Worm (Caenorhabditis elegans) whole organism, L1 larva: ENCODE results near the gene B0547.2.

Source experiments
- C04F5.9 ChIP-seq: sonication (generic microtip); optimal IDR thresholded peaks from 2 replicates; lab custom pipeline; 2016; ENCODE audit warnings: missing genetic modification characterization, missing compliant biosample characterization
- C16A3.4 ChIP-seq: fragments of 150-350 bp; optimal IDR thresholded peaks from 2 replicates; lab custom pipeline; 2014; ENCODE audit warnings: missing biosample characterization, missing genetic modification characterization
- F16B12.6 ChIP-seq: fragments of 150-350 bp; optimal IDR thresholded peaks from 2 replicates; lab custom pipeline; 2014; ENCODE audit warnings: missing biosample characterization, missing genetic modification characterization
- Y116A8C.19 ChIP-seq: sonication (generic microtip); optimal IDR thresholded peaks from 2 replicates; lab custom pipeline; 2016; ENCODE audit warnings: missing compliant biosample characterization, missing genetic modification characterization, borderline replicate concordance
- alr-1 ChIP-seq: fragments of 200-800 bp; sonication (Bioruptor generic); optimal IDR thresholded peaks from 2 replicates; lab custom pipeline; 2018; ENCODE audit warnings: borderline replicate concordance, mild to moderate bottlenecking, missing genetic modification characterization, missing compliant biosample characterization
- ama-1 ChIP-seq: fragments of 150-350 bp; optimal IDR thresholded peaks from 2 replicates; lab custom pipeline; 2014
- ceh-63 ChIP-seq: fragments of 200-800 bp; sonication (Bioruptor generic); optimal IDR thresholded peaks from 2 replicates; lab custom pipeline; 2018; ENCODE audit warnings: mild to moderate bottlenecking, missing genetic modification characterization, missing compliant biosample characterization
- ceh-8 ChIP-seq: fragments of 200-800 bp; sonication (Bioruptor generic); optimal IDR thresholded peaks from 2 replicates; lab custom pipeline; 2018; ENCODE audit warnings: mild to moderate bottlenecking, missing genetic modification characterization, moderate library complexity, missing compliant biosample characterization
- ceh-82 ChIP-seq, 3 experiments: fragments of 150-350 bp in 1 of 3; sonication (generic microtip) in 2 of 3; optimal IDR thresholded peaks; 2 replicates each; lab custom pipeline; 2014 to 2017; ENCODE audit warnings: missing biosample characterization in 3 of 3, missing genetic modification characterization in 3 of 3
- ceh-88 ChIP-seq: fragments of 200-800 bp; sonication (Bioruptor generic); IDR thresholded peaks from 2 replicates; pipeline ENCODE4 v1.3.6; 2022; ENCODE audit warnings: missing genetic modification characterization, missing compliant biosample characterization
- ceh-90 ChIP-seq: sonication (generic microtip); optimal IDR thresholded peaks from 2 replicates; lab custom pipeline; 2016; ENCODE audit warnings: missing genetic modification characterization, missing compliant biosample characterization
- ces-1 ChIP-seq: fragments of 150-350 bp; optimal IDR thresholded peaks from 2 replicates; lab custom pipeline; 2014; ENCODE audit warnings: missing biosample characterization, missing genetic modification reagents, missing genetic modification characterization
- dpl-1 ChIP-seq, 3 experiments: fragments of 150-350 bp in 2 of 3; sonication (generic microtip) in 1 of 3; optimal IDR thresholded peaks; 2 replicates each; lab custom pipeline; 2014 to 2017; ENCODE audit warnings: missing biosample characterization in 3 of 3, missing genetic modification characterization in 3 of 3, missing genetic modification reagents in 3 of 3
- dsc-1 ChIP-seq: sonication (generic microtip); optimal IDR thresholded peaks from 2 replicates; lab custom pipeline; 2016; ENCODE audit warnings: mild to moderate bottlenecking, missing genetic modification characterization, missing compliant biosample characterization
- efl-1 ChIP-seq, 4 experiments: fragments of 150-350 bp; optimal IDR thresholded peaks in 3 of 4; peaks in 1 of 4; 1 replicate in 1 of 4; 2 replicates in 3 of 4; lab custom pipeline; 2014; ENCODE audit warnings: missing biosample characterization in 2 of 4, missing genetic modification characterization in 2 of 4, missing genetic modification reagents in 2 of 4
- efl-3 ChIP-seq: fragments of 200-800 bp; sonication (Bioruptor generic); optimal IDR thresholded peaks from 2 replicates; lab custom pipeline; 2018; ENCODE audit warnings: mild to moderate bottlenecking, missing genetic modification characterization, missing compliant biosample characterization
- egl-13 ChIP-seq: sonication (generic microtip); optimal IDR thresholded peaks from 2 replicates; lab custom pipeline; 2016; ENCODE audit warnings: missing genotype, missing genetic modification reagents, missing genetic modification characterization, missing compliant biosample characterization
- elt-2 ChIP-seq: sonication (generic microtip); optimal IDR thresholded peaks from 2 replicates; lab custom pipeline; 2016; ENCODE audit warnings: missing genetic modification characterization, mild to moderate bottlenecking, inconsistent platforms, missing compliant biosample characterization, missing genetic modification reagents
- elt-3 ChIP-seq, 6 experiments: fragments of 150-350 bp in 1 of 6; sonication (generic microtip); optimal IDR thresholded peaks; 2 replicates each; lab custom pipeline; 2017 to 2018; ENCODE audit warnings: missing biosample characterization in 6 of 6, missing genetic modification characterization in 6 of 6, inconsistent platforms in 1 of 6
- ets-5 ChIP-seq: fragments of 200-800 bp; sonication (Bioruptor generic); IDR thresholded peaks from 2 replicates; pipeline ENCODE4 v1.3.6; 2022; ENCODE audit warnings: missing genetic modification characterization, missing compliant biosample characterization
- fkh-4 ChIP-seq: sonication (generic microtip); optimal IDR thresholded peaks from 2 replicates; lab custom pipeline; 2016; ENCODE audit warnings: missing compliant biosample characterization, missing genetic modification characterization, borderline replicate concordance
- hlh-4 ChIP-seq: sonication (generic microtip); optimal IDR thresholded peaks from 2 replicates; lab custom pipeline; 2016; ENCODE audit warnings: mild to moderate bottlenecking, missing genetic modification characterization, missing compliant biosample characterization
- irx-1 ChIP-seq: sonication (generic microtip); optimal IDR thresholded peaks from 2 replicates; lab custom pipeline; 2016; ENCODE audit warnings: missing genetic modification characterization, missing compliant biosample characterization
- isw-1 ChIP-seq: fragments of 200-800 bp; sonication (Bioruptor generic); IDR thresholded peaks from 2 replicates; pipeline ENCODE4 v1.3.6; 2022; ENCODE audit warnings: missing genetic modification characterization, missing compliant biosample characterization
- lin-13 ChIP-seq: fragments of 150-350 bp; optimal IDR thresholded peaks from 2 replicates; lab custom pipeline; 2014; ENCODE audit warnings: missing biosample characterization, missing genetic modification reagents, missing genetic modification characterization
- lin-14 ChIP-seq: fragments of 200-800 bp; sonication (Bioruptor generic); optimal IDR thresholded peaks from 2 replicates; lab custom pipeline; 2018; ENCODE audit warnings: mild to moderate bottlenecking, missing genetic modification characterization, moderate library complexity, missing compliant biosample characterization
- lin-15B ChIP-seq: fragments of 150-350 bp; sonication (generic microtip); optimal IDR thresholded peaks from 3 replicates; lab custom pipeline; 2014; ENCODE audit warnings: missing biosample characterization, missing genetic modification characterization
- lin-35 ChIP-seq, 2 experiments: fragments of 150-350 bp; optimal IDR thresholded peaks; 2 replicates each; lab custom pipeline; 2014; ENCODE audit warnings: missing biosample characterization in 2 of 2, missing genetic modification characterization in 2 of 2, missing genetic modification reagents in 2 of 2
- lin-39 ChIP-seq: fragments of 150-350 bp; optimal IDR thresholded peaks from 2 replicates; lab custom pipeline; 2014; ENCODE audit warnings: missing biosample characterization, missing genetic modification reagents, missing genetic modification characterization
- mab-9 ChIP-seq: fragments of 200-800 bp; sonication (Bioruptor generic); IDR thresholded peaks from 2 replicates; pipeline ENCODE4 v1.3.6; 2022; ENCODE audit warnings: missing genetic modification reagents, missing genetic modification characterization, missing compliant biosample characterization
- mdl-1 ChIP-seq, 2 experiments: fragments of 150-350 bp; optimal IDR thresholded peaks; 2 replicates each; lab custom pipeline; 2014 to 2017; ENCODE audit warnings: missing biosample characterization in 2 of 2, missing genetic modification characterization in 2 of 2, inconsistent platforms in 1 of 2
- mef-2 ChIP-seq: fragments of 150-350 bp; optimal IDR thresholded peaks from 2 replicates; lab custom pipeline; 2014; ENCODE audit warnings: missing biosample characterization, missing genetic modification characterization
- nhr-19 ChIP-seq: fragments of 200-800 bp; sonication (Bioruptor generic); conservative IDR thresholded peaks from 2 replicates; pipeline ENCODE4 v1.3.6; 2022; ENCODE audit warnings: missing genetic modification characterization, missing compliant biosample characterization
- nhr-47 ChIP-seq: sonication (generic microtip); optimal IDR thresholded peaks from 2 replicates; lab custom pipeline; 2016; ENCODE audit warnings: mild to moderate bottlenecking, missing genetic modification characterization, moderate library complexity, missing compliant biosample characterization
- nhr-71 ChIP-seq: sonication (generic microtip); optimal IDR thresholded peaks from 2 replicates; lab custom pipeline; 2016; ENCODE audit warnings: mild to moderate bottlenecking, missing genetic modification characterization, moderate library complexity, missing compliant biosample characterization
- nhr-76 ChIP-seq: sonication (generic microtip); optimal IDR thresholded peaks from 2 replicates; lab custom pipeline; 2017; ENCODE audit warnings: missing biosample characterization, missing genetic modification characterization
- nhr-84 ChIP-seq: sonication (generic microtip); optimal IDR thresholded peaks from 2 replicates; lab custom pipeline; 2017; ENCODE audit warnings: missing biosample characterization, missing genetic modification characterization
- rnt-1 ChIP-seq: sonication (generic microtip); optimal IDR thresholded peaks from 2 replicates; lab custom pipeline; 2016; ENCODE audit warnings: mild to moderate bottlenecking, missing genetic modification characterization, moderate library complexity, missing compliant biosample characterization
- snu-23 ChIP-seq: sonication (generic microtip); optimal IDR thresholded peaks from 2 replicates; lab custom pipeline; 2016; ENCODE audit warnings: missing genetic modification characterization, missing compliant biosample characterization
- sox-4 ChIP-seq: sonication (generic microtip); optimal IDR thresholded peaks from 2 replicates; lab custom pipeline; 2016; ENCODE audit warnings: missing genetic modification characterization, missing compliant biosample characterization
- sptf-1 ChIP-seq: fragments of 150-350 bp; optimal IDR thresholded peaks from 2 replicates; lab custom pipeline; 2014; ENCODE audit warnings: missing biosample characterization, missing genetic modification characterization
- tbx-2 ChIP-seq: sonication (generic microtip); optimal IDR thresholded peaks from 2 replicates; lab custom pipeline; 2016; ENCODE audit warnings: missing genetic modification characterization, missing compliant biosample characterization
- unc-130 ChIP-seq: fragments of 150-350 bp; optimal IDR thresholded peaks from 2 replicates; lab custom pipeline; 2017; ENCODE audit warnings: missing biosample characterization, missing genetic modification characterization, inconsistent platforms
- unc-86 ChIP-seq: sonication (generic microtip); optimal IDR thresholded peaks from 2 replicates; lab custom pipeline; 2016; ENCODE audit warnings: missing genetic modification characterization, missing compliant biosample characterization
- unc-98 ChIP-seq: fragments of 200-800 bp; sonication (Bioruptor generic); IDR thresholded peaks from 2 replicates; pipeline ENCODE4 v1.3.6; 2022; ENCODE audit warnings: missing genetic modification characterization, missing compliant biosample characterization
- vab-15 ChIP-seq: sonication (generic microtip); optimal IDR thresholded peaks from 2 replicates; lab custom pipeline; 2017; ENCODE audit warnings: missing genotype, mild to moderate bottlenecking, missing genetic modification characterization, missing compliant biosample characterization
- xbp-1 ChIP-seq: sonication (generic microtip); optimal IDR thresholded peaks from 2 replicates; lab custom pipeline; 2016; ENCODE audit warnings: missing genetic modification characterization, missing compliant biosample characterization
- ztf-11 ChIP-seq, 2 experiments: sonication (generic microtip); optimal IDR thresholded peaks; 2 replicates each; lab custom pipeline; 2016 to 2017; ENCODE audit warnings: missing genetic modification characterization in 2 of 2, missing biosample characterization in 1 of 2, missing compliant biosample characterization in 1 of 2

Gene B0547.2

ce11 chrIV:5655966-5656389 is 10.2 kb downstream of the B0547.2 start (continued):
- TF ChIP-seq efl-1 (optimal IDR thresholded peaks at IDR 0.05; lab: Kevin White, UChicago) (peak; percentile 30 to 70), efl-1 (GFP tag; optimal IDR thresholded peaks at IDR 0.05 in 1 of 2; lab: Kevin White, UChicago) (peak; percentile 74 to 98), irx-1 (peak; percentile 26), vab-15 (tag; lab: Kevin White, UChicago) (no peak), lin-39 (tag; lab: Kevin White, UChicago) (no peak), hlh-4 (tag; lab: Kevin White, UChicago) (no peak), snu-23 (GFP tag; lab: Kevin White, UChicago) (peak; percentile 79), F16B12.6 (tag; lab: Kevin White, UChicago) (no peak), tbx-2 (peak; percentile 45), unc-86 (no peak), lin-15B (tag; lab: Kevin White, UChicago) (peak; percentile 72), unc-130 (tag; lab: Kevin White, UChicago) (no peak), nhr-84 (tag; lab: Kevin White, UChicago) (no peak), ceh-82 (tag; optimal IDR thresholded peaks at IDR 0.05; lab: Kevin White, UChicago) (peak in 2 of 3 experiments; percentile 37 to 54), sptf-1 (no peak), fkh-4 (tag; lab: Kevin White, UChicago) (no peak), ceh-63 (no peak), ets-5 (GFP tag; lab: Robert Waterston, UW) (no peak), mab-9 (no peak), dpl-1 (GFP tag; optimal IDR thresholded peaks at IDR 0.05; lab: Kevin White, UChicago) (peak; percentile 60 to 78 (median 75)), ztf-11 (tag; optimal IDR thresholded peaks at IDR 0.05; lab: Kevin White, UChicago) (no peak), nhr-76 (tag; lab: Kevin White, UChicago) (no peak), efl-3 (GFP tag; lab: Kevin White, UChicago) (no peak), alr-1 (no peak), ceh-8 (GFP tag; lab: Kevin White, UChicago) (no peak), sox-4 (tag; lab: Kevin White, UChicago) (no peak), isw-1 (GFP tag; lab: Robert Waterston, UW) (no peak), C04F5.9 (no peak), lin-14 (GFP tag; lab: Kevin White, UChicago) (peak; percentile 84), unc-98 (GFP tag; lab: Robert Waterston, UW) (no peak), ceh-90 (tag; lab: Kevin White, UChicago) (no peak), nhr-19 (GFP tag; lab: Robert Waterston, UW) (peak; percentile 60), mdl-1 (tag; optimal IDR thresholded peaks at IDR 0.05; lab: Kevin White, UChicago) (peak in 1 of 2 experiments; percentile 4), mef-2 (no peak), nhr-71 (tag; lab: Kevin White, UChicago) (peak; percentile 79), dsc-1 (tag; lab: Kevin White, UChicago) (no peak), lin-13 (peak; percentile 47), egl-13 (no peak), lin-35 (GFP tag; optimal IDR thresholded peaks at IDR 0.05; lab: Kevin White, UChicago) (peak; percentile 73 to 84), C16A3.4 (tag; lab: Kevin White, UChicago) (peak; percentile 41), nhr-47 (tag; lab: Kevin White, UChicago) (peak; percentile 34)

ce11 chrIV:5657126-5657666 is 11.4 kb downstream of the B0547.2 start:
- TF ChIP-seq efl-1 (optimal IDR thresholded peaks at IDR 0.05; lab: Kevin White, UChicago) (peak; percentile 72 to 81), efl-1 (GFP tag; optimal IDR thresholded peaks at IDR 0.05 in 1 of 2; lab: Kevin White, UChicago) (peak; percentile 39 to 93), nhr-47 (tag; lab: Kevin White, UChicago) (peak; percentile 87), tbx-2 (peak; percentile 92), isw-1 (GFP tag; lab: Robert Waterston, UW) (peak; percentile 63), vab-15 (tag; lab: Kevin White, UChicago) (no peak), Y116A8C.19 (no peak), xbp-1 (tag; lab: Kevin White, UChicago) (peak; percentile 71), ceh-82 (tag; optimal IDR thresholded peaks at IDR 0.05; lab: Kevin White, UChicago) (peak; percentile 13 to 71 (median 69)), ces-1 (GFP tag; lab: Kevin White, UChicago) (no peak), ama-1 (no peak), rnt-1 (tag; lab: Kevin White, UChicago) (peak; percentile 71), elt-3 (tag; optimal IDR thresholded peaks at IDR 0.05; lab: Kevin White, UChicago) (peak in 3 of 6 experiments; percentile 51 to 83 (median 73)), nhr-84 (tag; lab: Kevin White, UChicago) (no peak), dsc-1 (tag; lab: Kevin White, UChicago) (peak; percentile 44), elt-2 (tag; lab: Kevin White, UChicago) (no peak), unc-86 (peak; percentile 1), nhr-76 (tag; lab: Kevin White, UChicago) (no peak), ceh-63 (no peak), alr-1 (no peak), ztf-11 (tag; optimal IDR thresholded peaks at IDR 0.05; lab: Kevin White, UChicago) (no peak), nhr-19 (GFP tag; lab: Robert Waterston, UW) (peak; percentile 80), ceh-88 (peak; percentile 56; the same call in 1 of the 2 replicates), unc-130 (tag; lab: Kevin White, UChicago) (peak; percentile 4)
